Worm (Caenorhabditis elegans): ENCODE measurements around the gene F52H3.6.

- no peak for TF ChIP-seq nhr-237 (tag; optimal IDR thresholded peaks at IDR 0.05)
- no peak for TF ChIP-seq lin-13 (tag; optimal IDR thresholded peaks at IDR 0.05)
- TF ChIP-seq unc-39 (tag; optimal IDR thresholded peaks at IDR 0.05) = no peak
- no peak for TF ChIP-seq ztf-11 (tag; optimal IDR thresholded peaks at IDR 0.05)
- TF ChIP-seq mls-2 (tag; optimal IDR thresholded peaks at IDR 0.05) = no peak
- TF ChIP-seq nhr-76 (tag; optimal IDR thresholded peaks at IDR 0.05) = no peak
Observed at ce11 chrII:10010914-10011313, 17.3 kb downstream of the F52H3.6 start.

All from whole organism, mixed stage, embryonic.